Fruit fly (Drosophila melanogaster): ENCODE measurements around the gene CG3808.
A peak's percentile ranks its signal among the peaks of the same experiment; 100 is the strongest.

CG3808 gene

dm6 chr3L:19040155-19040644 is 39.8 kb upstream of the CG3808 start (continued):
- TF ChIP-seq prd (optimal IDR thresholded peaks at IDR 0.05) (no peak), prd (GFP tag; IDR thresholded peaks at IDR 0.05) (no peak), p53 (GFP tag; optimal IDR thresholded peaks at IDR 0.05) (no peak), MTF-1 (GFP tag; optimal IDR thresholded peaks at IDR 0.05; ENCODE audit: borderline replicate concordance) (peak; percentile 41), jumu (GFP tag; optimal IDR thresholded peaks at IDR 0.05) (no peak), CG16863 (GFP tag; optimal IDR thresholded peaks at IDR 0.05) (no peak), Ets97D (GFP tag; optimal IDR thresholded peaks at IDR 0.05) (no peak), CG1024 (GFP tag; IDR thresholded peaks at IDR 0.05) (no peak), CG9876 (GFP tag; optimal IDR thresholded peaks at IDR 0.05) (no peak), CG30403 (GFP tag; optimal IDR thresholded peaks at IDR 0.05) (no peak), CG13775 (GFP tag; optimal IDR thresholded peaks at IDR 0.05) (no peak), CG3281 (GFP tag; optimal IDR thresholded peaks at IDR 0.05) (peak; percentile 50), Dfd (GFP tag; optimal IDR thresholded peaks at IDR 0.05) (no peak), CG32772 (GFP tag; IDR thresholded peaks at IDR 0.05) (no peak), gce (GFP tag; IDR thresholded peaks at IDR 0.05) (no peak), kay (GFP tag; optimal IDR thresholded peaks at IDR 0.05) (peak; percentile 7), toy (GFP tag; IDR thresholded peaks at IDR 0.05) (no peak), aop (GFP tag; IDR thresholded peaks at IDR 0.05) (no peak), usp (GFP tag; optimal IDR thresholded peaks at IDR 0.05) (no peak), pzg (GFP tag; optimal IDR thresholded peaks at IDR 0.05) (no peak), caup (GFP tag; optimal IDR thresholded peaks at IDR 0.05; ENCODE audit: severe bottlenecking) (peak; percentile 51), CG4404 (GFP tag; IDR thresholded peaks at IDR 0.05) (no peak), HLH4C (GFP tag; IDR thresholded peaks at IDR 0.05; ENCODE audit: partially characterized antibody) (no peak), Elba2 (GFP tag; optimal IDR thresholded peaks at IDR 0.05) (no peak), CG42726 (GFP tag; IDR thresholded peaks at IDR 0.05; ENCODE audit: partially characterized antibody) (no peak), Med (GFP tag) (peak; percentile 67), jigr1 (GFP tag; IDR thresholded peaks at IDR 0.05) (no peak), CG4360 (GFP tag; IDR thresholded peaks at IDR 0.05) (no peak), crc (GFP tag; optimal IDR thresholded peaks at IDR 0.05) (no peak), B-H2 (GFP tag; optimal IDR thresholded peaks at IDR 0.05) (peak; percentile 9), CG10543 (GFP tag; optimal IDR thresholded peaks at IDR 0.05) (peak; percentile 86), grau (tag; optimal IDR thresholded peaks at IDR 0.05) (peak; percentile 22), CG17385 (GFP tag; optimal IDR thresholded peaks at IDR 0.05) (peak; percentile 67), CG11723 (GFP tag; optimal IDR thresholded peaks at IDR 0.05) (peak; percentile 32), CG9727 (GFP tag; optimal IDR thresholded peaks at IDR 0.05) (peak; percentile 25), sqz (GFP tag; optimal IDR thresholded peaks at IDR 0.05) (no peak), CG33557 (GFP tag; optimal IDR thresholded peaks at IDR 0.05) (peak; percentile 66), rib (GFP tag; IDR thresholded peaks at IDR 0.05) (peak; percentile 82), trem (tag; optimal IDR thresholded peaks at IDR 0.05) (no peak), CG13424 (tag; optimal IDR thresholded peaks at IDR 0.05) (peak; percentile 4), CG1647 (GFP tag; optimal IDR thresholded peaks at IDR 0.05) (no peak), ems (GFP tag; optimal IDR thresholded peaks at IDR 0.05) (no peak), Eip74EF (GFP tag; optimal IDR thresholded peaks at IDR 0.05) (no peak), Xbp1 (GFP tag; optimal IDR thresholded peaks at IDR 0.05) (no peak), ham (GFP tag; IDR thresholded peaks at IDR 0.05) (no peak), sens (GFP tag) (peak; percentile 74), CG6813 (GFP tag; optimal IDR thresholded peaks at IDR 0.05) (peak; percentile 71), Pdp1 (GFP tag; optimal IDR thresholded peaks at IDR 0.05) (no peak), ewg (GFP tag; optimal IDR thresholded peaks at IDR 0.05) (no peak), HLH54F (GFP tag; optimal IDR thresholded peaks at IDR 0.05) (no peak), Ets65A (GFP tag) (no peak), gcm2 (GFP tag; optimal IDR thresholded peaks at IDR 0.05) (no peak)
